Fruit fly (Drosophila melanogaster): ENCODE data around the gene CG7655.

Gene CG7655

dm6 chr3R:17716858-17717596 is 34.6 kb downstream of the CG7655 start (continued):
- TF ChIP-seq nerfin-1 (tag; optimal IDR thresholded peaks at IDR 0.05), result peak; percentile 46
- no peak for TF ChIP-seq Hmx (GFP tag; optimal IDR thresholded peaks at IDR 0.05)
- peak; percentile 34 for TF ChIP-seq CHES-1-like (GFP tag; optimal IDR thresholded peaks at IDR 0.05)
- peak; percentile 44 for TF ChIP-seq gro (GFP tag; optimal IDR thresholded peaks at IDR 0.05)
- peak; percentile 20 for TF ChIP-seq CG7987 (GFP tag; optimal IDR thresholded peaks at IDR 0.05)
- peak; percentile 78 for TF ChIP-seq HmgD (GFP tag; optimal IDR thresholded peaks at IDR 0.05)
- TF ChIP-seq fu2 (GFP tag; optimal IDR thresholded peaks at IDR 0.05), result peak; percentile 27
- TF ChIP-seq sr (GFP tag; IDR thresholded peaks at IDR 0.05), result no peak
- TF ChIP-seq tio (GFP tag; optimal IDR thresholded peaks at IDR 0.05), result no peak
- TF ChIP-seq CG11247 (GFP tag; IDR thresholded peaks at IDR 0.05), result no peak
- TF ChIP-seq lilli (GFP tag; optimal IDR thresholded peaks at IDR 0.05), result peak; percentile 19
- peak; percentile 77 for TF ChIP-seq ftz-f1 (GFP tag; optimal IDR thresholded peaks at IDR 0.05)
- peak; percentile 36 for TF ChIP-seq CG16863 (GFP tag; optimal IDR thresholded peaks at IDR 0.05)
- peak; percentile 9 for TF ChIP-seq wek (GFP tag; optimal IDR thresholded peaks at IDR 0.05)
- TF ChIP-seq pzg (GFP tag; optimal IDR thresholded peaks at IDR 0.05), result peak; percentile 36
- TF ChIP-seq CG1603 (tag; optimal IDR thresholded peaks at IDR 0.05), result peak; percentile 20
- peak; percentile 19 for TF ChIP-seq CG15269 (tag; optimal IDR thresholded peaks at IDR 0.05)
- peak in 1 of 2 experiments; percentile 15 for TF ChIP-seq Eip74EF (GFP tag; optimal IDR thresholded peaks at IDR 0.05)
- TF ChIP-seq Doc3 (GFP tag; IDR thresholded peaks at IDR 0.05; ENCODE audit: partially characterized antibody), result no peak
- peak; percentile 34 for TF ChIP-seq chn (GFP tag; optimal IDR thresholded peaks at IDR 0.05)
- TF ChIP-seq CG7786 (GFP tag; optimal IDR thresholded peaks at IDR 0.05), result peak; percentile 7
- peak in 1 of 2 experiments; percentile 19 for TF ChIP-seq Hr51 (GFP tag; optimal IDR thresholded peaks at IDR 0.05)
- TF ChIP-seq Antp (GFP tag; optimal IDR thresholded peaks at IDR 0.05), result peak; percentile 37
- peak; percentile 94 for TF ChIP-seq Med (GFP tag)
- peak; percentile 38 for TF ChIP-seq sd (tag; optimal IDR thresholded peaks at IDR 0.05)
- no peak for TF ChIP-seq Elba2 (GFP tag; optimal IDR thresholded peaks at IDR 0.05)
- no peak for TF ChIP-seq row (GFP tag; IDR thresholded peaks at IDR 0.05)
- TF ChIP-seq CG1792 (GFP tag; optimal IDR thresholded peaks at IDR 0.05), result no peak
- peak; percentile 44 for TF ChIP-seq NC2β (GFP tag; optimal IDR thresholded peaks at IDR 0.05)
- TF ChIP-seq CG3281 (GFP tag; optimal IDR thresholded peaks at IDR 0.05), result peak; percentile 34
- peak; percentile 5 for TF ChIP-seq gcm2 (GFP tag; optimal IDR thresholded peaks at IDR 0.05)
- peak; percentile 95 for TF ChIP-seq bigmax (GFP tag; optimal IDR thresholded peaks at IDR 0.05)
- TF ChIP-seq C15 (GFP tag; IDR thresholded peaks at IDR 0.05), result no peak
- TF ChIP-seq CG17385 (GFP tag; optimal IDR thresholded peaks at IDR 0.05), result peak; percentile 49
- no peak for TF ChIP-seq CG18764 (GFP tag; optimal IDR thresholded peaks at IDR 0.05)
- TF ChIP-seq CG11560 (tag; IDR thresholded peaks at IDR 0.05), result no peak
- TF ChIP-seq cad (GFP tag; optimal IDR thresholded peaks at IDR 0.05), result peak; percentile 49
- no peak for TF ChIP-seq CG9817 (tag; optimal IDR thresholded peaks at IDR 0.05)
- TF ChIP-seq her (GFP tag; optimal IDR thresholded peaks at IDR 0.05), result peak; percentile 51
- peak; percentile 37 for TF ChIP-seq CG13894 (tag; optimal IDR thresholded peaks at IDR 0.05)
- TF ChIP-seq CTCF (GFP tag; optimal IDR thresholded peaks at IDR 0.05), result no peak
- TF ChIP-seq scrt (GFP tag; optimal IDR thresholded peaks at IDR 0.05), result peak; percentile 34
- TF ChIP-seq CG12659 (GFP tag; optimal IDR thresholded peaks at IDR 0.05), result peak; percentile 51
- peak; percentile 49 for TF ChIP-seq CG2116 (GFP tag; optimal IDR thresholded peaks at IDR 0.05)
- TF ChIP-seq CG12769 (tag; optimal IDR thresholded peaks at IDR 0.05), result peak; percentile 91
- TF ChIP-seq Ets65A (GFP tag), result no peak
- peak; percentile 72 for TF ChIP-seq cwo (GFP tag; optimal IDR thresholded peaks at IDR 0.05)
- TF ChIP-seq CG15514 (GFP tag; optimal IDR thresholded peaks at IDR 0.05), result peak; percentile 47
- no peak for TF ChIP-seq CG9609 (GFP tag; optimal IDR thresholded peaks at IDR 0.05)
- peak; percentile 70 for TF ChIP-seq CG8924 (tag; optimal IDR thresholded peaks at IDR 0.05)
